Worm (Caenorhabditis elegans): ENCODE measurements around the gene C49H3.3.

The C49H3.3 gene

DNA sequence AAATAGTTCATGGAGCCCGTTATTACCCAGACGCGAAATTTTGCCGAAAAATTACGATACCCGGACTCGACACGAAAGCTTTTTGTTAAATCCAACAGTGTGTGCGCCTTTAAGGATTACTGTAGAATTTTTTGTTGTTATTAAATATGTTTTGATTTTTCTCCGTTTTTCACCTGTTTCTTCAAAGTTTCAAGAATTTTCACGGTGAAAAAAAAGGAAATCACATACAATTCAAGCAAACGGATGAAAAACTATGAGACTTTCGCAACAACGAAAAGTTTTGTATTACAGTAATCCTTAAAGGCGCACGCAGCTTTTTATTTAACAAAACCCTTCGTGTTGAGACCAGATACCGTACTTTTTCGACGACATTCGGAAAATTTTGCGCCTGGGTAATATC, 29.9 kb downstream of the C49H3.3 start:
- TF ChIP-seq snpc-3.4 (tag; optimal IDR thresholded peaks at IDR 0.05) = no peak
- no peak for TF ChIP-seq ztf-3 (GFP tag; optimal IDR thresholded peaks at IDR 0.05)
- TF ChIP-seq lsl-1 (GFP tag; optimal IDR thresholded peaks at IDR 0.05) = peak; percentile 63
- TF ChIP-seq die-1 (tag; optimal IDR thresholded peaks at IDR 0.05) = no peak

DNA sequence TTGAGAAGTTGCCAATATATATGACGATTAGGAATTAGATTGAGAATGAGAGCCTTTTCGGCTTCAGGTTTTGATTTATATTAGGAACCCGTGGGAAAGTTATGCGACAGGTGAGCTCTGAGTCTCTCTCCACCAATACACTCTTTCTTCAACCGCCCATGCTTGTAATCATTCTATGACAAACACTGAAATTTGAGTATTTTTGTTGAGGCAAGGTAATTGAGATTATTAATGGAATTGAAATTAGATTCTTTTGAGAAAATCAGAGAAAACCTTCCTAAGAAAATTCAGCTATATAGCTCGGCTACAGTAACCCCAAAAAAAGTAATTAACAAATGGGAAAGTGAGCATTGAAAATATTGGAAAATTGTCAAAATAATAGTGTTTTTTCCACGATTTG, 31.7 kb downstream of the C49H3.3 start, which contains the start of gene ceh-19:
ceh-19 (minus strand) TSS at position 101 of the 400 bp plus-strand sequence.
- TF ChIP-seq Y95B8A.8 (GFP tag; IDR thresholded peaks at IDR 0.05) = no peak
- no peak for TF ChIP-seq T26A5.8 (tag; optimal IDR thresholded peaks at IDR 0.05)

DNA sequence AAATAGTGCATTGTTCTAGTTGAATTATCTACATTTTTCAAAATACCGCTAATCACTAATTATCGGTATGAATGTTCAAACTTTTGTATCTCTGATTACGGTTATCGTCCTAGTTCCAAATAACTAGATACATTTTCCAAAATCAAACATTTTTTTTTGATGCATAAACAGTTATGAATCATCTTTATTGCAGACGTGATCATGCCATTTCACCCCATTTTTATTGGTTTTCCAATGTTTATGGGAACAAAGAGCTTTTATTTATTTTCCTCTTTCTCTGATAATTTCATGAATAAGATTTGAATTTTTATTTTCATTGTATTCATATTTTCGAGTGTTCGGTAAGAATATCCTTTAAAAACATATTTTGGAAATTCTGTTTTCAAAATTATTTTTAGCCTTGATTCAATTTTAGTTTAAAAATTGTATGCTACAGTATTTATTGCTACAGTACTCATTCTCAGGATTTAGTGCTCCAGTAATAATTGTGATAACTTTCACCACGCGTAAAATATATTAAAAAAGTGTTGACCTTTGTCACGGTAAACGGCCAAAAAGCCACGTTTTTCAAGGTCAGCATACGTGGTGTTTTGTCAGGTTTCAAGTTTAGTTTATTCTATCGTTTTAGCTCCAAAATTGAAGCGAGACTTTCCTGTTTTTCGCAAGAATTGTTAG, 32.6 kb downstream of the C49H3.3 start, which contains the start of gene csr-1:
csr-1 (plus strand) TSS at position 625 of the 675 bp plus-strand sequence.
- TF ChIP-seq him-1 (tag; optimal IDR thresholded peaks at IDR 0.05) = no peak
- no peak for TF ChIP-seq zfh-2 (GFP tag; conservative IDR thresholded peaks at IDR 0.05)
- no peak for TF ChIP-seq die-1 (tag; optimal IDR thresholded peaks at IDR 0.05)
- no peak for TF ChIP-seq Y79H2A.3 (GFP tag; conservative IDR thresholded peaks at IDR 0.05)
- no peak for TF ChIP-seq ztf-22 (GFP tag; optimal IDR thresholded peaks at IDR 0.05)
- no peak for TF ChIP-seq pbrm-1 (GFP tag; IDR thresholded peaks at IDR 0.05)
- TF ChIP-seq cebp-1 (GFP tag; IDR thresholded peaks at IDR 0.05) = no peak
- no peak for TF ChIP-seq cebp-1 (tag; optimal IDR thresholded peaks at IDR 0.05)
- no peak for TF ChIP-seq K11D2.4 (GFP tag; IDR thresholded peaks at IDR 0.05)
- no peak for TF ChIP-seq mel-28 (tag; optimal IDR thresholded peaks at IDR 0.05; ENCODE audit: borderline replicate concordance)
- TF ChIP-seq egl-18 (GFP tag; IDR thresholded peaks at IDR 0.05) = no peak
- no peak for TF ChIP-seq F10E7.11 (tag; optimal IDR thresholded peaks at IDR 0.05)
- TF ChIP-seq Y56A3A.18 (GFP tag; IDR thresholded peaks at IDR 0.05) = no peak
- TF ChIP-seq attf-5 (GFP tag; optimal IDR thresholded peaks at IDR 0.05) = no peak
- TF ChIP-seq nhr-80 (tag; optimal IDR thresholded peaks at IDR 0.05) = no peak
- no peak for TF ChIP-seq zim-3 (tag; optimal IDR thresholded peaks at IDR 0.05)
- TF ChIP-seq nhr-179 (tag; optimal IDR thresholded peaks at IDR 0.05) = no peak
- no peak for TF ChIP-seq snpc-3.4 (tag; optimal IDR thresholded peaks at IDR 0.05)
- TF ChIP-seq madf-3 (GFP tag; IDR thresholded peaks at IDR 0.05) = no peak
- TF ChIP-seq ceh-91 (GFP tag; IDR thresholded peaks at IDR 0.05) = no peak

DNA sequence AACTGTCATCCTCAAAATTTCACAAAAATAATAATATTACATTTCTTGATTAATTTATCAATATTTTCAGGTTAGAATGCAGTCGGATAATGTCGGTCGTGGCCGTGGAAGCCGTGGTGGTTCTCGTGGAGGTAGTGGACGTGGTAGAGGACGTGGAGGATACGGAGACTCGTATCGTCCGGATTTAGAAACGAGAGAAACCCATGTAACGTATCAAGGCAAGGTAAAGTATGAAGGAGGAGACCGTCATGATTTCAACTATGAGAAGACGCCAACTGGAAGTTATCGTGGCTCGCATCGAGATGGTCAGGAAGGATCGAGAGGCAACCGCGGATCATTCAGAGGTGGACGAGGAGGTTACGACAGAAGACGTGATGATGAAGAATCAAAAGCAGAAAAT, 33.4 kb downstream of the C49H3.3 start, which contains the start of gene frpr-10:
frpr-10 (plus strand) TSS at position 301 of the 400 bp plus-strand sequence.
- TF ChIP-seq zfh-2 (GFP tag; conservative IDR thresholded peaks at IDR 0.05) (0 out of 2 replicates have a peak, but pooled peaks have one; percentile 20), tbp1 (GFP tag; optimal IDR thresholded peaks at IDR 0.05) (no peak)

DNA sequence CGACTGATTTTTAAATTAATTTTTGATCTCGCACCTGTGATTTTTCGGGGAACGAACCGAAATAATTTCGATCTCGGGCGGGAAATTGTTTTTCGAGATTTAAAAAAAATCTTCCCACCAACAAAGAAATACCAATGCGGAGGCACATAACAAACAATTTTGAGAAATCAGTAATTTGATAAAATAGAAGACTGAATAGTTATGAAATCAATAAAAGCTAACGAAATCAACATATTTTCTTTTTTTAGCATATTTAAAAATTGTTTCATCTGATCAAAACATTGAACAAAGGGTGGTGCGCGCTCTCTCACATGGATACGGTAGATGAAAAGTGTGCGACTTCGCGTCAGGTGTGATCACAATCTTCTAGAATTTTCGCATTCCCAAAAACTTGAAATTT, 33.9 kb downstream of the C49H3.3 start:
- no peak for TF ChIP-seq tbx-9 (tag; optimal IDR thresholded peaks at IDR 0.05; ENCODE audit: borderline replicate concordance)
- peak; percentile 37 for TF ChIP-seq dpl-1 (GFP tag; optimal IDR thresholded peaks at IDR 0.05)
- no peak for TF ChIP-seq Y67H2A.10 (GFP tag; conservative IDR thresholded peaks at IDR 0.05)
- peak; percentile 73 for TF ChIP-seq B0019.2 (GFP tag; conservative IDR thresholded peaks at IDR 0.05)
- TF ChIP-seq dox-1 (GFP tag; IDR thresholded peaks at IDR 0.05) = peak; percentile 54
- TF ChIP-seq snpc-3.4 (tag; optimal IDR thresholded peaks at IDR 0.05) = peak; percentile 81
- TF ChIP-seq Y95B8A.8 (GFP tag; IDR thresholded peaks at IDR 0.05) = peak; percentile 44; the same call in 1 of the 2 replicates
- TF ChIP-seq ekl-4 (GFP tag; IDR thresholded peaks at IDR 0.05) = 0 out of 2 replicates have a peak, but pooled peaks have one; percentile 13
- TF ChIP-seq lin-54 (GFP tag; optimal IDR thresholded peaks at IDR 0.05) = peak; percentile 52
- TF ChIP-seq nhr-179 (tag; optimal IDR thresholded peaks at IDR 0.05) = no peak
- TF ChIP-seq F49E8.2 (tag; optimal IDR thresholded peaks at IDR 0.05; ENCODE audit: insufficient read depth) = peak; percentile 81
- no peak for TF ChIP-seq rcor-1 (GFP tag; IDR thresholded peaks at IDR 0.05)
- no peak for TF ChIP-seq lag-1 (GFP tag; IDR thresholded peaks at IDR 0.05)
- TF ChIP-seq athp-1 (tag; optimal IDR thresholded peaks at IDR 0.05) = no peak
- TF ChIP-seq sptf-2 (GFP tag; optimal IDR thresholded peaks at IDR 0.05) = no peak
- TF ChIP-seq ceh-91 (GFP tag; IDR thresholded peaks at IDR 0.05) = peak; percentile 84
- TF ChIP-seq repo-1 (tag; optimal IDR thresholded peaks at IDR 0.05) = no peak
- TF ChIP-seq madf-3 (GFP tag; IDR thresholded peaks at IDR 0.05) = peak; percentile 53; the same call in 1 of the 2 replicates
- no peak for TF ChIP-seq nfya-2 (GFP tag; IDR thresholded peaks at IDR 0.05)
- no peak for TF ChIP-seq rpc-1 (optimal IDR thresholded peaks at IDR 0.05)
- TF ChIP-seq rpc-1 (tag; optimal IDR thresholded peaks at IDR 0.05) = no peak

Data from whole organism, young adult.